Fruit fly (Drosophila melanogaster) whole organism, pupa: ENCODE measurements around the gene CG31928.

Experiments used
- CG12605 ChIP-seq: fragments of 200-800 bp; sonication (Bioruptor generic); IDR thresholded peaks from 2 replicates; pipeline ENCODE4 v1.3.6; 2022; ENCODE audit warnings: missing biosample characterization, missing genetic modification characterization
- CG17806 ChIP-seq: fragments of 200-800 bp; sonication (Bioruptor generic); optimal IDR thresholded peaks from 2 replicates; lab custom pipeline; 2018; ENCODE audit warnings: missing biosample characterization, mild to moderate bottlenecking, missing genetic modification characterization, moderate library complexity
- CG32121 ChIP-seq: fragments of 200-800 bp; sonication (Bioruptor generic); IDR thresholded peaks from 2 replicates; pipeline ENCODE4 v1.3.6; 2022; ENCODE audit warnings: missing biosample characterization, missing genetic modification characterization
- CG34367 ChIP-seq: fragments of 200-800 bp; sonication (Bioruptor generic); optimal IDR thresholded peaks from 2 replicates; lab custom pipeline; 2018; ENCODE audit warnings: missing biosample characterization, mild to moderate bottlenecking, missing genetic modification characterization
- CG4496 ChIP-seq: fragments of 200-800 bp; sonication (Bioruptor generic); IDR thresholded peaks from 3 replicates; pipeline ENCODE4 v1.3.6; 2022; ENCODE audit warnings: missing biosample characterization, missing genetic modification characterization
- CG8159 ChIP-seq: fragments of 200-800 bp; sonication (Bioruptor generic); optimal IDR thresholded peaks from 3 replicates; lab custom pipeline; 2018; ENCODE audit warnings: missing biosample characterization, mild to moderate bottlenecking, missing genetic modification characterization, moderate library complexity
- D1 ChIP-seq: fragments of 200-800 bp; sonication (Bioruptor generic); optimal IDR thresholded peaks from 2 replicates; lab custom pipeline; 2018; ENCODE audit warnings: missing biosample characterization, mild to moderate bottlenecking, missing genetic modification characterization, moderate library complexity
- EcR ChIP-seq: fragments of 200-800 bp; sonication (Bioruptor generic); optimal IDR thresholded peaks from 3 replicates; lab custom pipeline; 2019; ENCODE audit warnings: missing biosample characterization, missing genetic modification characterization, mild to moderate bottlenecking, moderate library complexity, missing genetic modification reagents
- Pif1B ChIP-seq: fragments of 200-800 bp; sonication (Bioruptor generic); optimal IDR thresholded peaks from 3 replicates; lab custom pipeline; 2016; ENCODE audit warnings: missing biosample characterization, missing genetic modification characterization
- rn ChIP-seq: fragments of 200-800 bp; sonication (Bioruptor generic); IDR thresholded peaks from 2 replicates; pipeline ENCODE4 v1.3.6; 2022; ENCODE audit warnings: missing biosample characterization, missing genetic modification characterization

- no peak for TF ChIP-seq rn (GFP tag; lab: Robert Waterston, UW)
- TF ChIP-seq D1, result no peak
- TF ChIP-seq CG12605, result no peak
- TF ChIP-seq EcR (GFP tag; lab: Kevin White, UChicago), result no peak
- TF ChIP-seq CG4496 (GFP tag; lab: Robert Waterston, UW), result no peak
- no peak for TF ChIP-seq CG17806 (tag; lab: Kevin White, UChicago)
- no peak for TF ChIP-seq CG32121 (GFP tag; lab: Robert Waterston, UW)
- TF ChIP-seq Pif1B (GFP tag; lab: Kevin White, UChicago), result no peak
- no peak for TF ChIP-seq CG34367 (tag; lab: Kevin White, UChicago)
- TF ChIP-seq CG8159 (tag; lab: Kevin White, UChicago), result no peak
Measured at dm6 chr2L:1518022-1518421, 25.9 kb downstream of the CG31928 start, which contains the start of gene halo.
